Worm (Caenorhabditis elegans): ENCODE measurements around the gene cnd-1.

DNA sequence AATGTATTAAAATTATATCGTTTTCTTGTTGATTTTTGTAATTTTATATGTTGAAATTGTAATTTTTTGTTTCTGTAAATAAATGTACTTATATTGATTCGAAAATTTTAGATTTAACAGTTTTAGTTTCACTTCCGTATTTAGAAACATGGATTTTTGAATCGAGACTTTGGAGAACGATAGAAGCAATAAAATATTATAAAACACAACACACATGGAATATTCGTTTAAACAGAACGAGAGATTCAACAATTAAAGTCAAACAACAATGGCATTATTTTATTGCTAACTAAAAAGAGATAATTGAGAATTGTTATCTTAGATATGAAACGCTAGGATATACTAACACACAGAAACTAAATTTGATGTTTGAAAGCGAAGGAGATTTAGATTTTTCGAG lies 24.0 kb upstream of the cnd-1 start:
- TF ChIP-seq Y67H2A.10 (GFP tag; conservative IDR thresholded peaks at IDR 0.05) (no peak), Y53G8AR.9 (GFP tag; conservative IDR thresholded peaks at IDR 0.05) (no peak), tbx-9 (tag; optimal IDR thresholded peaks at IDR 0.05; ENCODE audit: borderline replicate concordance) (no peak), fkh-3 (tag; optimal IDR thresholded peaks at IDR 0.05) (no peak), dox-1 (GFP tag; IDR thresholded peaks at IDR 0.05) (no peak), cebp-2 (GFP tag; IDR thresholded peaks at IDR 0.05) (no peak), unc-130 (GFP tag; optimal IDR thresholded peaks at IDR 0.05) (no peak), attf-6 (GFP tag; IDR thresholded peaks at IDR 0.05) (no peak), ccch-3 (GFP tag; optimal IDR thresholded peaks at IDR 0.05) (no peak), mcd-1 (GFP tag; IDR thresholded peaks at IDR 0.05) (no peak)
